Worm (Caenorhabditis elegans): Measurements from ENCODE around the gene ZK1320.3.

Gene ZK1320.3

DNA sequence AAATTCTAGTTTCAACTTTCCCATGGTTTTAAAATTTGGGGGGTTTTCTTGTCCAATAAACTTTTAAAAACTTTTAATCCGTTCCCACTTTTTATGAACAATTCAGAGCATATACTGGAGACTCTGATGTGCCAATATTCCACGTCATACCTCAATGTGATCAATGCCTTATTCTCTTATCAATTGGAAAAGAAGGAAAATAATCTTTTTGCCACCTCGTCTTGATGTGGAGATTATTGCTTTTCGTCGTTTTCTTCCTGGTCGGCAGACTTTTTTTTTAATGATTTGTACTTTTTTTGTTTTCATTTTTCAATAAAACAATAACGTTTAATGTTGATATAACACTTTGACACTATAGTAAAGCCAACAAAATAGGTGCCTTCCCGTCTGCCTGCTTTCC is 17.3 kb upstream of the ZK1320.3 start:
- TF ChIP-seq him-1 (tag; optimal IDR thresholded peaks at IDR 0.05) (no peak), W03F9.2 (tag; optimal IDR thresholded peaks at IDR 0.05) (no peak), dao-5 (tag; optimal IDR thresholded peaks at IDR 0.05) (no peak)

DNA sequence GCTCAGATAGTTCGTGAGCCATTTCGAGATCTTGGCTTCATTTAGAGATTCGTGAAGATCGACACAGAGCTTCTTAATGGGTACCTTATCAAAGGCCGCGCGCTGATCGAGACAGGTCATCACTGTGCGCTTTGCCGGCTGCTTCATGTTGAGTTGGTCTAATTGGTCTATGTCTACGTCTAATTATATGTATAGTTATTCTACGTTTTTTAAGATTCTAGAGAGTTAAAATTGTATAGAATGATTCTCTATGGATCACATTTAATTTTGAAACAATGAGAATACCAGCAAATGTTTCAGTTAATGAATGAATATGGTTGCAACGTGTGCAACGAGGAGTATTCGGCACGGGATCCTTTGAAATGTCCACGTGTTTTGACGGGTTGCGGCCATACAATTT is 14.5 kb upstream of the ZK1320.3 start, which contains the start of gene arc-1:
Gene arc-1, plus strand, starts transcription at position 301 of the 400 bp plus-strand sequence.
- TF ChIP-seq him-1 (tag; optimal IDR thresholded peaks at IDR 0.05) (no peak), W03F9.2 (tag; optimal IDR thresholded peaks at IDR 0.05) (no peak)

DNA sequence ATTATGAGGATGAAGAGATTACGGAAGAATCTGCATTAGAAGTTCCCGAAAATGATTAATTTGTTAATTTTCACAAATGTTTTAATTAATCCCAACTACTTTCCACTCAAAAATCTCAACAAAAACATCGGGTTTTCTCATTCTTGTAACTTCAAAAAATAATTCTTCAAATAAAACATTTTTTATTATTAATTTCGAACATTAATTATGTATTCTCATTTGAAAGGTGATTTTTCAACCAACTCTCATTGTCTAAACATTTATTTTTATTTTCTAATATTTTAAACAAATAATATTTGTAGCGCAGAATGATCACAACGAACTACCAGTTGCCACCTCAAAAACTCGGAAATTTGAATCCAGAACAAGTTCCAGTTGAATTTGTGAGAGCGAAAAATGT is 11.1 kb upstream of the ZK1320.3 start, which contains the start of gene ZK1320.7:
Gene ZK1320.7, plus strand, starts transcription at position 301 of the 400 bp plus-strand sequence.
- TF ChIP-seq him-1 (tag; optimal IDR thresholded peaks at IDR 0.05) (no peak), dao-5 (tag; optimal IDR thresholded peaks at IDR 0.05) (no peak), W03F9.2 (tag; optimal IDR thresholded peaks at IDR 0.05) (no peak)

DNA sequence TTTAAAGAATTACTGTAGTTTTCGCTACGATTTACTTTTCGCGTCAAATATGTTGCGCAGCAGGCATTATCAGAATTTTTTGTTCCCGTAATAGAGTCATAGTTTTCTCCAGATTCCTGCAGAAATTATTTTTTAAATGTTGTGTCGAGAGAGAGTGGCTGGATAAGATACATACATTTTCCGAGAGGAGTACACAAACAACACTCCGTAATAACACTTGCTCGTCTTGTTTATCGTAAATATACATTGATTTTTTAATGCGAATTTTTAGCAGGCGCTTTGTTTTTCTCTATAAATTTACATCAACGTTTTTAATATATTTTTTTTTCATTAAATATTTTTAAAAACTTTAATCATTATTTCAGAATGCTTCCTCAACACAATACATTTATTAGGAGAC is 8.7 kb upstream of the ZK1320.3 start, which contains the start of gene taf-8:
Gene taf-8, plus strand, starts transcription at position 360 of the 400 bp plus-strand sequence.
- TF ChIP-seq him-1 (tag; optimal IDR thresholded peaks at IDR 0.05) (no peak), W03F9.2 (tag; optimal IDR thresholded peaks at IDR 0.05) (peak; percentile 16)

DNA sequence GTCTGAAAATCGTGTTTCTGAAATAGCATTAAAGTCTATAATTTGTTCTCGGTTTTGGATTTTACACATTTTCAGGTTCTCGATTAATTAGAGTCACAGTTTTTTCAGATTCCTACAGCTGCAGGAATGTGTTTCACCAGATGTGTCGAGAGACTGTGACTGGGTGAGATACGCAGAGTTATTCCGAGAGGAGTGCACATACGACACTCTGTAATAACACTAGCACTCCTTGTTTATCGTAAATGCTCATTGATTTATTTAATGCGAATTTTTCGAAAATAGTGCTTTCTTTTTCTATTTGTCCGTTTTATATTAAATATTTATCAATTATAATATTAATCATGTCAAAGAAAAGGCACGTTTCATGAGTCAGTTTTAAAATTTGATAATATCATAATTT is 7.2 kb upstream of the ZK1320.3 start, which contains the start of gene ZK1320.11:
Gene ZK1320.11, plus strand, starts transcription at position 243 of the 400 bp plus-strand sequence.
- TF ChIP-seq him-1 (tag; optimal IDR thresholded peaks at IDR 0.05) (no peak), W03F9.2 (tag; optimal IDR thresholded peaks at IDR 0.05) (no peak), dao-5 (tag; optimal IDR thresholded peaks at IDR 0.05) (no peak)

DNA sequence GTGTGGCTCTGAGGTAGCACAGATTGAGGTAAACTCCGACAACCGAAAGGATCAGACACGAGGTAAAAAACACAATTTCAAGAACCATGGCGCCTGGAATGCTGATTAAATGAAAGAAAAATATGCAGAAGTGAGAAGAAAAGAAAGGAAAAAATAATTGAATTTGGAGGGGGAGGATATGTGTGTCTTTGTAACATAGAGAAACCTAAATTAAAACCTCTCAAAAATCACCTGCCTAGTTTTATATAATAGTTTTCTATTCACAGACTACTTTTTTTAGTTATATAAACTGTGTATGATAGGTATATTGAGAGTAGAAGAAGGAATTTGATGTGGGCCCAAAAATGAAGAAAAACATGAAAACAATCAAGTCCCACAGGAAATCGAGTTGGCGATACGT is 5.4 kb upstream of the ZK1320.3 start, which contains the start of gene ZK1320.5:
Gene ZK1320.5, minus strand, starts transcription at position 101 of the 400 bp plus-strand sequence.
- TF ChIP-seq W03F9.2 (tag; optimal IDR thresholded peaks at IDR 0.05) (no peak), dao-5 (tag; optimal IDR thresholded peaks at IDR 0.05) (no peak), him-1 (tag; optimal IDR thresholded peaks at IDR 0.05) (no peak)

DNA sequence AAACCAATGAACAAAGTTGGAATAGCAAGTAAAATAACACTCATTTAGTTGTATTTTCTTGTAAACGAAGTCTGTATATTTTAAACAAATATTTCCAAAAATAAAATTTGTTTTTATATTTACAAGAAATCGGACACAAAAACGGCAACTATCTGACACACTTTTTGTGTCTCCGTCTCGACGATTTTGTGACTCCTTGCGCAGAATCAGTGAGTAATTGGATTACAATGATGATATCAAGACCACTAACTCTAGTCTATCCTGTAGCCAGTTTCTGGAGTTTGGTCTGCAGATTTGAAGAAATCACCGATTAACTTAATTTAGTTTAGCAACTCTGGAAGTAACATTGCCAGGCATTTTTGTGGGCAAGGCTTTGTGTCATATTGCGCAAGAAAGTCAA is 2.6 kb upstream of the ZK1320.3 start, which contains the start of gene cyp-13A10:
Gene cyp-13A10, minus strand, starts transcription at position 88 of the 400 bp plus-strand sequence.
- TF ChIP-seq him-1 (tag; optimal IDR thresholded peaks at IDR 0.05): no peak
- TF ChIP-seq W03F9.2 (tag; optimal IDR thresholded peaks at IDR 0.05): no peak
- TF ChIP-seq dao-5 (tag; optimal IDR thresholded peaks at IDR 0.05): no peak

DNA sequence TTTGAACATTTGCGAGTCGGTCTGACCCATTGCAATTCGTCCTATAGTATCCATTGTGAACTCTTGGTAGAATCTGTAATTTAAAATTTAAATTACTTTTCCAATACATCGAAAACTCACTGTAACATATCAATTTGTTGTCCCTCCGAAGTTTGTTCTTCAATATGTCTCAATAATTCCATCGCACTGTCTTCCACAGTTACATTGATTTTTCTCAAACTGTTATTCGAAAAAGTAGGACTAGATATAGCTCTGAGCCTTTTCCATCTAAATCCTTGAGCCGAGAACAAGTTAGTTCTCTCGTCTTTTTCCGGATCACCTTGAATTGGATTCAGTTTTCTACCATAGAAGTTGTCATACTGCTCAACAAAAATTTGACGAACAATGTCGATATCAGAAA is 1.9 kb upstream of the ZK1320.3 start:
- TF ChIP-seq dao-5 (tag; optimal IDR thresholded peaks at IDR 0.05): no peak
- TF ChIP-seq him-1 (tag; optimal IDR thresholded peaks at IDR 0.05): no peak
- no peak for TF ChIP-seq W03F9.2 (tag; optimal IDR thresholded peaks at IDR 0.05)

DNA sequence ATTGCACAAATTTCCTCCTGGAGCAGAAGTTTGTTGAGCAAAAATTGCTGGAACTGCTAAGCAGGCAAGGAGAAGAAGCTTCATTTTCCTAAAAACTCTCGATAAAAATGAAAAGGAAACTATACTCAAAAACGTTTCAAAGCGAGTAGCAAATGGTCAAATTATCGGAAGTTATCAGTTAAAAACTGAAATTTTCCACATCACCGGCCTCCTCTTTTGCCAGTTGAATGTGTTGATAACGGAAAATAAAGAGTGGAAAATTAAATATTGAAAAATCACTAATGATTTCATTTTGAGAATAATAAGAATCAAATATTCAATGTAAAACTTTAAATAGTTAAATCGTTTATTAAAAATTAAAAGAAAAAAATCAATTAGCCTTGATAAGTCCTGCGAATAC is 1.3 kb downstream of the ZK1320.3 start, which contains the start of gene ZK1320.2:
Gene ZK1320.2, minus strand, starts transcription at position 88 of the 400 bp plus-strand sequence.
- TF ChIP-seq him-1 (tag; optimal IDR thresholded peaks at IDR 0.05) (no peak), dao-5 (tag; optimal IDR thresholded peaks at IDR 0.05) (no peak), W03F9.2 (tag; optimal IDR thresholded peaks at IDR 0.05) (no peak)

DNA sequence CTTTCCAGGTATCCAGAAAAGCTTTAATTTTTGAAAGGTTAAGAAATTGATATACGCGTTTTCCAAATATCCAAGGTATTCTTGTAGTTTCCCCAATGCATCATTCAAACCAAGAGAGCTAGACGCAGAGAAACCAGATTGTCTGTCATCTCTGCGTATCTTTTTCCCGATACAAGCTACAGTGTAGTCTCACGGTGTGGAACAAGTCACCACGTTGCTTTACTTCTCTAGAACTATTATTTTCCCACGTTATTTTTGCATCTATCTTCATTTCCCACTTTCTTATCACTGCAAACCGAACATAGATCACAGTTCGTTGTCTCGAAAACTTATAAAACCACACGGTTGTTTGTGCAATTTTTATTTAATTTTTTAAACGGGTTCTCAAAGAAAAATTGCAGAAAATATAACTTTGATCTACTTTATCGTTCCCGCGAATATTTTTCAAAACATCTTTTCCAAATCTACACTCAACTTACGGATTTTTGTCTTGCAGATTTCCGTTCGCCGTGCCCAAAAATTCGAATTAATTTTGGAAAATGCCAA is 3.9 kb downstream of the ZK1320.3 start, which contains the start of gene gstk-1:
Gene gstk-1, plus strand, starts transcription at position 496 of the 546 bp plus-strand sequence.
- no peak for TF ChIP-seq dao-5 (tag; optimal IDR thresholded peaks at IDR 0.05)
- no peak for TF ChIP-seq him-1 (tag; optimal IDR thresholded peaks at IDR 0.05)
- no peak for TF ChIP-seq W03F9.2 (tag; optimal IDR thresholded peaks at IDR 0.05)

DNA sequence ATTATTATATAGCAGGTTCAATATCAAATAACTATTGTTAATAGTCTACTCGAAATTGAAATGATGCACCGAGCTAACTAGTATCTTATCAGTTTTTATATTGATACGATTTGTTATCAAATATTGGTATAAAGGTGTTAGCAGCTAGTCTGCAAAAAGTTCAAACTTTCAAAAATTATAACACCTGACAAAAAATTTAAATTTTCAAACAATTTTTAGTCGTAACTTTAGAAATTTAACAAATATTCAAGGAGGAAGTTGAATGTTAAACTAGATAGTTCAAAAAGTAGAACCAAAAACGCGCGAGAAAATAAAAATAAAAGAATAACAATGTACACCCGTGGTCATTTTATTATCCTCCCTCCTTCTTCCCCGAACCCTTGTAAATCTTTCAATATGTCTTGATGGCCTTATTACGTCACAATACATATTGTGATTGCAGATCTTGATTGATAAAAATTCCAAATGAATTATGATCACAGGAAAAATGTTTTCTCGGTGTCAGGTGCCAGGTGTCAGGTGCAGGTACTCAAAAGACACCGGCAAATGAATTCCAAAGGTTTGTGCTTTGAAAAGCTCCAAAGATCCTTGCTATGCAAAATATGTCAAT is 4.6 kb downstream of the ZK1320.3 start, which contains the start of gene ZK1307.1:
Gene ZK1307.1, minus strand, starts transcription at position 51 of the 610 bp plus-strand sequence.
- TF ChIP-seq dao-5 (tag; optimal IDR thresholded peaks at IDR 0.05) (no peak), W03F9.2 (tag; optimal IDR thresholded peaks at IDR 0.05) (no peak), him-1 (tag; optimal IDR thresholded peaks at IDR 0.05) (no peak)

DNA sequence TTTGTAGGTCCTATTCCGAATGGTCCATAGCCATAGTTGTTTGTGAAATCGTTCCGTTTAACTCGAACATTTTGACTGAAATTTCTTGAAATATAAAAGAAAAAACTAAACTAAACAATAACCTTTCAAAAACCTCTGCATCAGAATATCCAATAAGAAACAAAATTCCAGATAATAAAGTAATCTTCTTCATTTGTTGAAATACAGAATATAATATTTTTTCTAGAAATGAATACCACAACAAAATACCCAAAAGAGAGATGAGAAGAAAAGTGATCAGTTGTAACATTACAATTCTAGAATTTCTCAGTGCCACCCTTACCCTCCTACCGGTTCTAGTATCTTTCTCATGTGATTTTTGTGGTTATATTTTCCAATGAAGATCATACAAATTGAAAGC is 6.5 kb downstream of the ZK1320.3 start, which contains the start of gene ZK1307.2:
Gene ZK1307.2, minus strand, starts transcription at position 274 of the 400 bp plus-strand sequence.
- TF ChIP-seq him-1 (tag; optimal IDR thresholded peaks at IDR 0.05): no peak
- TF ChIP-seq W03F9.2 (tag; optimal IDR thresholded peaks at IDR 0.05): no peak
- TF ChIP-seq dao-5 (tag; optimal IDR thresholded peaks at IDR 0.05): no peak

DNA sequence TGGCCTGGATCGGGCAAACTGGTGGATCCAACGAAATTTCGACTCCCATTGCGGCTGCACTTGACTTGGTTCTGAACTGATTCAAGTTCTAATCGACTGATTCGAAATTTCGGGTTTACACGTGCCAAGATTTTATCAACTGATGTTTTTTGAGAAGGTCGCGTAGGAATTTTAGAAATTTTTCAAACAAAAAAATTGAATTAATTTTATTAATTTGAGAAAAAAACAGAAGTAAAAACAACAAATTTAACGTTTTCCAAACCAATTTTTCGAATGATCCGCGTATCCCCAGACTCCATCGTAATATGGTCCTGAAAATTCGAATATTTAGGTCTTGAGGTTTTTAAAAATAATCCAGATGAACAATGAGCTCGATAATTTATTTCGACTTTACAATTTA is 7.3 kb downstream of the ZK1320.3 start, which contains the start of gene ZK1307.3:
Gene ZK1307.3, minus strand, starts transcription at position 101 of the 400 bp plus-strand sequence.
- TF ChIP-seq dao-5 (tag; optimal IDR thresholded peaks at IDR 0.05) (no peak), him-1 (tag; optimal IDR thresholded peaks at IDR 0.05) (no peak), W03F9.2 (tag; optimal IDR thresholded peaks at IDR 0.05) (no peak)

DNA sequence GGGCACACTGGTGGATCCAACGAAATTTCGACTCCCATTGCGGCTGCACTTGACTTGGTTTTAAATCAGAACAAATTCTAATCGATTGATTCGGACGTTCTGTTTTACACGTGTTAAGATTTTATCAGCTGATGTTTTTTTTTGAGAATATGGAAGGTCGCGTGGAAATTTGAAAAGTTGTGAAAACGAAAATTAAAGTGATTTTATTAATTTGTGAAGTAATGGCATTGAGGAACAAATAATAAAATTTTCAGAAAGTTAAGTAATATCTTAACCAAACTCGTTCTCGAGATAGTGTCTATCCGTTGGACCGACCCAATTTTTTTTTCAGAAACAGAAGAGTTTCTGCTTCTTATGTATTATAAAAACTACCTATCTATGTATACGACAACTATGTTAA is 8.5 kb downstream of the ZK1320.3 start, which contains the start of gene ZK1307.4:
Gene ZK1307.4, minus strand, starts transcription at position 101 of the 400 bp plus-strand sequence.
- TF ChIP-seq him-1 (tag; optimal IDR thresholded peaks at IDR 0.05) (no peak), W03F9.2 (tag; optimal IDR thresholded peaks at IDR 0.05) (no peak), dao-5 (tag; optimal IDR thresholded peaks at IDR 0.05) (no peak)

Data from whole organism, L4/young adult.